Worm (Caenorhabditis elegans): ENCODE data around the gene E04F6.8.

The E04F6.8 gene

ce11 chrII:7224074-7224473 is 12.9 kb upstream of the E04F6.8 start:
- no peak for TF ChIP-seq nhr-90 (tag; optimal IDR thresholded peaks at IDR 0.05; ENCODE audit: poor library complexity)

ce11 chrII:7217047-7217446 is 5.9 kb upstream of the E04F6.8 start, which contains the start of gene E04F6.10:
E04F6.10 (minus strand) TSS chrII:7217147.
- no peak for TF ChIP-seq unc-98 (GFP tag; IDR thresholded peaks at IDR 0.05)
- no peak for TF ChIP-seq elt-3 (tag; optimal IDR thresholded peaks at IDR 0.05)
- no peak for TF ChIP-seq ztf-4 (tag; optimal IDR thresholded peaks at IDR 0.05)
- no peak for TF ChIP-seq ceh-8 (GFP tag; optimal IDR thresholded peaks at IDR 0.05)
- TF ChIP-seq unc-130 (tag; optimal IDR thresholded peaks at IDR 0.05), result no peak
- no peak for TF ChIP-seq xbp-1 (tag; optimal IDR thresholded peaks at IDR 0.05)
- TF ChIP-seq dpl-1 (GFP tag; optimal IDR thresholded peaks at IDR 0.05), result no peak
- TF ChIP-seq lin-13 (GFP tag; optimal IDR thresholded peaks at IDR 0.05), result no peak
- no peak for TF ChIP-seq ceh-63 (GFP tag; optimal IDR thresholded peaks at IDR 0.05)
- TF ChIP-seq nhr-12 (tag; optimal IDR thresholded peaks at IDR 0.05), result no peak
- no peak for TF ChIP-seq sptf-1 (tag; optimal IDR thresholded peaks at IDR 0.05)
- TF ChIP-seq nhr-85 (tag), result no peak
- no peak for TF ChIP-seq nhr-20 (tag; optimal IDR thresholded peaks at IDR 0.05)
- no peak for TF ChIP-seq ama-1 (optimal IDR thresholded peaks at IDR 0.05)
- TF ChIP-seq elt-2 (tag; optimal IDR thresholded peaks at IDR 0.05), result no peak
- TF ChIP-seq jun-1 (tag; optimal IDR thresholded peaks at IDR 0.05), result no peak
- TF ChIP-seq efl-1 (optimal IDR thresholded peaks at IDR 0.05), result no peak
- no peak for TF ChIP-seq efl-1 (GFP tag; optimal IDR thresholded peaks at IDR 0.05 in 1 of 2)
- TF ChIP-seq egl-13 (tag; optimal IDR thresholded peaks at IDR 0.05), result no peak
- no peak for TF ChIP-seq nhr-28 (tag; optimal IDR thresholded peaks at IDR 0.05)
- no peak for TF ChIP-seq vab-15 (tag; optimal IDR thresholded peaks at IDR 0.05)

ce11 chrII:7212059-7212458 is 879 bp upstream of the E04F6.8 start, which contains the start of gene E04F6.9:
E04F6.9 (minus strand) TSS chrII:7212159.
- no peak for TF ChIP-seq sup-37 (GFP tag; optimal IDR thresholded peaks at IDR 0.05)
- no peak for TF ChIP-seq fkh-10 (GFP tag; optimal IDR thresholded peaks at IDR 0.05)
- no peak for TF ChIP-seq nhr-28 (tag; optimal IDR thresholded peaks at IDR 0.05)
- no peak for TF ChIP-seq unc-62 (GFP tag; optimal IDR thresholded peaks at IDR 0.05)

- TF ChIP-seq rnt-1 (tag; optimal IDR thresholded peaks at IDR 0.05) (no peak), nhr-237 (tag; optimal IDR thresholded peaks at IDR 0.05) (no peak), elt-3 (tag; optimal IDR thresholded peaks at IDR 0.05) (no peak), lir-3 (tag; optimal IDR thresholded peaks at IDR 0.05; ENCODE audit: poor library complexity) (no peak), egl-13 (tag; optimal IDR thresholded peaks at IDR 0.05) (no peak), tlp-1 (tag; optimal IDR thresholded peaks at IDR 0.05) (no peak), skn-1 (tag; optimal IDR thresholded peaks at IDR 0.05) (no peak), F16B12.6 (tag; optimal IDR thresholded peaks at IDR 0.05) (no peak), nhr-28 (tag; optimal IDR thresholded peaks at IDR 0.05) (no peak), nhr-76 (tag; optimal IDR thresholded peaks at IDR 0.05) (no peak), C04F5.9 (tag; optimal IDR thresholded peaks at IDR 0.05) (no peak), lsy-2 (tag; optimal IDR thresholded peaks at IDR 0.05) (no peak), snu-23 (GFP tag; optimal IDR thresholded peaks at IDR 0.05) (no peak), lin-35 (GFP tag; optimal IDR thresholded peaks at IDR 0.05) (no peak), hpl-2 (GFP tag; optimal IDR thresholded peaks at IDR 0.05) (no peak)
Observed at ce11 chrII:7210187-7210586, 993 bp downstream of the E04F6.8 start, which contains the start of gene E04F6.15. E04F6.15 (minus strand) TSS chrII:7210287.

- TF ChIP-seq elt-2 (tag; optimal IDR thresholded peaks at IDR 0.05) (peak; percentile 44), mep-1 (tag; optimal IDR thresholded peaks at IDR 0.05) (no peak)
Observed at ce11 chrII:7208184-7208583, 3.0 kb downstream of the E04F6.8 start, which contains the start of gene dhs-7. dhs-7 (minus strand) TSS chrII:7208460.
